Worm (Caenorhabditis elegans): ENCODE measurements around the gene F58H7.1.

Gene F58H7.1

ce11 chrIV:971122-971521 lies 35.5 kb upstream of the F58H7.1 start:
- no peak for TF ChIP-seq nhr-12 (tag; optimal IDR thresholded peaks at IDR 0.05)
- TF ChIP-seq unc-62 (GFP tag; optimal IDR thresholded peaks at IDR 0.05) = no peak
- no peak for TF ChIP-seq nhr-237 (tag; optimal IDR thresholded peaks at IDR 0.05)
- TF ChIP-seq sem-4 (tag; optimal IDR thresholded peaks at IDR 0.05) = no peak
- no peak for TF ChIP-seq alr-1 (tag; optimal IDR thresholded peaks at IDR 0.05)
- no peak for TF ChIP-seq nhr-10 (tag; optimal IDR thresholded peaks at IDR 0.05)
- TF ChIP-seq egl-27 (tag; optimal IDR thresholded peaks at IDR 0.05) = no peak
- no peak for TF ChIP-seq aly-2 (tag; optimal IDR thresholded peaks at IDR 0.05)
- no peak for TF ChIP-seq mab-5 (tag; optimal IDR thresholded peaks at IDR 0.05)
- no peak for TF ChIP-seq unc-39 (tag; optimal IDR thresholded peaks at IDR 0.05)
- TF ChIP-seq fos-1 (tag; optimal IDR thresholded peaks at IDR 0.05) = no peak
- TF ChIP-seq unc-55 (GFP tag; optimal IDR thresholded peaks at IDR 0.05) = no peak
- TF ChIP-seq ztf-11 (tag; optimal IDR thresholded peaks at IDR 0.05) = no peak
- no peak for TF ChIP-seq lin-11 (tag; optimal IDR thresholded peaks at IDR 0.05)
- TF ChIP-seq mdl-1 (tag; optimal IDR thresholded peaks at IDR 0.05) = no peak
- TF ChIP-seq skn-1 (tag; optimal IDR thresholded peaks at IDR 0.05) = no peak
- no peak for TF ChIP-seq crh-2 (tag; optimal IDR thresholded peaks at IDR 0.05)
- TF ChIP-seq nhr-77 (tag; optimal IDR thresholded peaks at IDR 0.05) = no peak
- TF ChIP-seq dmd-4 (tag; optimal IDR thresholded peaks at IDR 0.05) = no peak

ce11 chrIV:961862-962261 lies 26.2 kb upstream of the F58H7.1 start:
- no peak for TF ChIP-seq ceh-16 (tag; optimal IDR thresholded peaks at IDR 0.05)

ce11 chrIV:960177-960576 lies 24.6 kb upstream of the F58H7.1 start:
- TF ChIP-seq mab-5 (tag; optimal IDR thresholded peaks at IDR 0.05) (no peak), elt-1 (tag; optimal IDR thresholded peaks at IDR 0.05) (no peak), aly-2 (tag; optimal IDR thresholded peaks at IDR 0.05) (no peak), ama-1 (optimal IDR thresholded peaks at IDR 0.05) (no peak), C34F6.9 (tag; optimal IDR thresholded peaks at IDR 0.05) (no peak), unc-39 (tag; optimal IDR thresholded peaks at IDR 0.05) (no peak), ceh-82 (tag; optimal IDR thresholded peaks at IDR 0.05) (no peak), F13H6.1 (tag; optimal IDR thresholded peaks at IDR 0.05) (no peak), nhr-6 (tag; optimal IDR thresholded peaks at IDR 0.05) (no peak), lin-13 (GFP tag; optimal IDR thresholded peaks at IDR 0.05) (no peak), nhr-21 (tag; optimal IDR thresholded peaks at IDR 0.05) (no peak), egl-27 (tag; optimal IDR thresholded peaks at IDR 0.05) (no peak), dmd-4 (tag; optimal IDR thresholded peaks at IDR 0.05) (no peak), sma-9 (GFP tag; optimal IDR thresholded peaks at IDR 0.05) (no peak), sma-9 (tag; optimal IDR thresholded peaks at IDR 0.05) (no peak), nhr-12 (tag; optimal IDR thresholded peaks at IDR 0.05) (no peak)

ce11 chrIV:959221-959620 lies 23.6 kb upstream of the F58H7.1 start, which contains the start of gene plx-1:
Gene plx-1 (plus strand): TSS chrIV:959521.
- no peak for TF ChIP-seq sma-3 (GFP tag; optimal IDR thresholded peaks at IDR 0.05)
- TF ChIP-seq nhr-12 (tag; optimal IDR thresholded peaks at IDR 0.05) = no peak
- TF ChIP-seq ztf-4 (tag; optimal IDR thresholded peaks at IDR 0.05) = no peak
- TF ChIP-seq nhr-129 (tag; optimal IDR thresholded peaks at IDR 0.05) = no peak
- TF ChIP-seq peb-1 (tag; optimal IDR thresholded peaks at IDR 0.05) = no peak
- TF ChIP-seq fos-1 (tag; optimal IDR thresholded peaks at IDR 0.05) = no peak
- no peak for TF ChIP-seq C34F6.9 (tag; optimal IDR thresholded peaks at IDR 0.05)
- no peak for TF ChIP-seq nhr-10 (tag; optimal IDR thresholded peaks at IDR 0.05)
- no peak for TF ChIP-seq zag-1 (tag; optimal IDR thresholded peaks at IDR 0.05)
- no peak for TF ChIP-seq snpc-4 (tag; optimal IDR thresholded peaks at IDR 0.05)
- TF ChIP-seq dmd-4 (tag; optimal IDR thresholded peaks at IDR 0.05) = no peak
- TF ChIP-seq lin-39 (tag; optimal IDR thresholded peaks at IDR 0.05) = no peak
- no peak for TF ChIP-seq ceh-16 (tag; optimal IDR thresholded peaks at IDR 0.05)

- TF ChIP-seq fos-1 (tag; optimal IDR thresholded peaks at IDR 0.05) = peak; percentile 94
- peak; percentile 52 for TF ChIP-seq C34F6.9 (tag; optimal IDR thresholded peaks at IDR 0.05)
- TF ChIP-seq ceh-82 (tag; optimal IDR thresholded peaks at IDR 0.05) = no peak
- peak; percentile 28 for TF ChIP-seq nhr-6 (tag; optimal IDR thresholded peaks at IDR 0.05)
- TF ChIP-seq nhr-25 (tag; optimal IDR thresholded peaks at IDR 0.05) = peak; percentile 92
- peak; percentile 9 for TF ChIP-seq egl-27 (tag; optimal IDR thresholded peaks at IDR 0.05)
- TF ChIP-seq sma-3 (GFP tag; optimal IDR thresholded peaks at IDR 0.05) = peak; percentile 75
- no peak for TF ChIP-seq sma-9 (GFP tag; optimal IDR thresholded peaks at IDR 0.05)
- TF ChIP-seq sma-9 (tag; optimal IDR thresholded peaks at IDR 0.05) = no peak
- peak; percentile 31 for TF ChIP-seq blmp-1 (tag; optimal IDR thresholded peaks at IDR 0.05; ENCODE audit: insufficient read depth)
- TF ChIP-seq ama-1 (optimal IDR thresholded peaks at IDR 0.05) = no peak
- no peak for TF ChIP-seq unc-62 (GFP tag; optimal IDR thresholded peaks at IDR 0.05)
- peak; percentile 88 for TF ChIP-seq ceh-16 (tag; optimal IDR thresholded peaks at IDR 0.05)
- peak; percentile 69 for TF ChIP-seq crh-2 (tag; optimal IDR thresholded peaks at IDR 0.05)
- TF ChIP-seq nhr-21 (tag; optimal IDR thresholded peaks at IDR 0.05) = peak; percentile 16
- peak in 1 of 2 experiments; percentile 22 for TF ChIP-seq mdl-1 (tag; optimal IDR thresholded peaks at IDR 0.05)
- peak; percentile 52 for TF ChIP-seq gmeb-1 (tag; optimal IDR thresholded peaks at IDR 0.05)
- TF ChIP-seq sem-4 (tag; optimal IDR thresholded peaks at IDR 0.05) = peak; percentile 11
- peak; percentile 49 for TF ChIP-seq lin-13 (GFP tag; optimal IDR thresholded peaks at IDR 0.05)
- peak; percentile 78 for TF ChIP-seq nhr-129 (tag; optimal IDR thresholded peaks at IDR 0.05)
- TF ChIP-seq snpc-4 (tag; optimal IDR thresholded peaks at IDR 0.05) = peak; percentile 21
- peak; percentile 72 for TF ChIP-seq F13H6.1 (tag; optimal IDR thresholded peaks at IDR 0.05)
- peak; percentile 26 for TF ChIP-seq ztf-4 (tag; optimal IDR thresholded peaks at IDR 0.05)
- peak; percentile 60 for TF ChIP-seq mab-5 (tag; optimal IDR thresholded peaks at IDR 0.05)
- TF ChIP-seq ztf-1 (GFP tag; conservative IDR thresholded peaks at IDR 0.05) = no peak
- no peak for TF ChIP-seq elt-3 (tag; optimal IDR thresholded peaks at IDR 0.05)
- peak; percentile 19 for TF ChIP-seq Y55F3AM.14 (GFP tag; optimal IDR thresholded peaks at IDR 0.05)
Measured at ce11 chrIV:957820-958219, 22.2 kb upstream of the F58H7.1 start.

Data from whole organism, L2 larva.